Worm (Caenorhabditis elegans) whole organism, L4 larva: Measurements from ENCODE around the gene aldo-2.

Experiments used
- T26A8.4 ChIP-seq: fragments of 200-800 bp; sonication (Bioruptor generic); IDR thresholded peaks from 2 replicates; pipeline ENCODE4 v1.3.6; 2022; ENCODE audit warnings: missing genetic modification characterization, missing compliant biosample characterization
- ZK337.2 ChIP-seq: fragments of 200-800 bp; sonication (Bioruptor generic); IDR thresholded peaks from 2 replicates; pipeline ENCODE4 v1.3.6; 2022; ENCODE audit warnings: missing genetic modification reagents, missing genetic modification characterization, missing compliant biosample characterization
- dve-1 ChIP-seq: sonication (generic microtip); optimal IDR thresholded peaks from 2 replicates; lab custom pipeline; 2017; ENCODE audit warnings: antibody characterized with exemption, mild to moderate bottlenecking, missing genetic modification characterization, missing compliant biosample characterization; ENCODE audit not compliant: insufficient read depth
- hlh-30 ChIP-seq: sonication (generic microtip); optimal IDR thresholded peaks from 2 replicates; lab custom pipeline; 2017; ENCODE audit warnings: antibody characterized with exemption, mild to moderate bottlenecking, missing genetic modification characterization, missing compliant biosample characterization; ENCODE audit not compliant: insufficient read depth
- nhr-25 ChIP-seq: sonication (generic microtip); optimal IDR thresholded peaks from 2 replicates; lab custom pipeline; 2017; ENCODE audit warnings: missing genetic modification characterization, mild to moderate bottlenecking, missing compliant biosample characterization, antibody characterized with exemption, moderate library complexity, borderline replicate concordance; ENCODE audit not compliant: insufficient read depth
- nhr-28 ChIP-seq: fragments of 150-350 bp; optimal IDR thresholded peaks from 2 replicates; lab custom pipeline; 2014; ENCODE audit warnings: missing biosample characterization, missing genetic modification characterization
- unc-39 ChIP-seq: sonication (generic microtip); optimal IDR thresholded peaks from 2 replicates; lab custom pipeline; 2017; ENCODE audit warnings: missing biosample characterization, missing genetic modification characterization
- zfp-3 ChIP-seq: fragments of 200-800 bp; sonication (Bioruptor generic); conservative IDR thresholded peaks from 2 replicates; pipeline ENCODE4 v1.3.6; 2022; ENCODE audit warnings: missing genetic modification reagents, missing genetic modification characterization, missing compliant biosample characterization
- ztf-7 ChIP-seq: fragments of 150-350 bp; optimal IDR thresholded peaks from 2 replicates; lab custom pipeline; 2014; ENCODE audit warnings: missing biosample characterization, missing genetic modification characterization

- TF ChIP-seq unc-39 (no peak), nhr-25 (tag; lab: Kevin White, UChicago) (no peak), nhr-28 (tag; lab: Kevin White, UChicago) (no peak), ZK337.2 (GFP tag; lab: Robert Waterston, UW) (no peak), hlh-30 (tag; lab: Kevin White, UChicago) (no peak), T26A8.4 (GFP tag; lab: Robert Waterston, UW) (no peak), ztf-7 (no peak), zfp-3 (no peak), dve-1 (tag; lab: Kevin White, UChicago) (no peak)
Measured at ce11 chrIII:5897468-5897867, 21.0 kb upstream of the aldo-2 start.
